Worm (Caenorhabditis elegans) whole organism, early embryonic: ENCODE measurements around the gene cut-2.

Experiments
- F13C5.2 ChIP-seq: sonication (generic microtip); optimal IDR thresholded peaks from 2 replicates; lab custom pipeline; 2017; ENCODE audit warnings: mild to moderate bottlenecking, missing genetic modification characterization, inconsistent platforms, missing compliant biosample characterization
- aly-1 ChIP-seq: sonication (generic microtip); optimal IDR thresholded peaks from 2 replicates; lab custom pipeline; 2016; ENCODE audit warnings: missing genetic modification characterization, missing compliant biosample characterization
- ama-1 ChIP-seq: fragments of 150-350 bp; optimal IDR thresholded peaks from 2 replicates; lab custom pipeline; 2014
- ceh-36 ChIP-seq: sonication (generic microtip); optimal IDR thresholded peaks from 2 replicates; lab custom pipeline; 2016; ENCODE audit warnings: missing genetic modification characterization, inconsistent platforms, missing compliant biosample characterization
- ets-7 ChIP-seq: sonication (generic microtip); optimal IDR thresholded peaks from 2 replicates; lab custom pipeline; 2016; ENCODE audit warnings: missing genotype, missing genetic modification characterization, missing compliant biosample characterization
- flt-1 ChIP-seq: fragments of 200-800 bp; sonication (Bioruptor generic); IDR thresholded peaks from 2 replicates; pipeline ENCODE4 v1.3.6; 2022; ENCODE audit warnings: missing genetic modification characterization, missing compliant biosample characterization
- hmbx-1 ChIP-seq: sonication (generic microtip); optimal IDR thresholded peaks from 2 replicates; lab custom pipeline; 2016; ENCODE audit warnings: mild to moderate bottlenecking, missing genetic modification characterization, missing compliant biosample characterization
- hmg-4 ChIP-seq: fragments of 200-800 bp; sonication (Bioruptor generic); optimal IDR thresholded peaks from 2 replicates; lab custom pipeline; 2018; ENCODE audit warnings: mild to moderate bottlenecking, missing genetic modification characterization, missing compliant biosample characterization
- hnd-1 ChIP-seq: sonication (generic microtip); optimal IDR thresholded peaks from 2 replicates; lab custom pipeline; 2016; ENCODE audit warnings: missing genetic modification characterization, missing compliant biosample characterization
- pes-1 ChIP-seq: fragments of 200-800 bp; sonication (Bioruptor generic); IDR thresholded peaks from 2 replicates; pipeline ENCODE4 v1.3.6; 2022; ENCODE audit warnings: missing genetic modification reagents, missing genetic modification characterization, missing compliant biosample characterization
- scrt-1 ChIP-seq: fragments of 200-800 bp; sonication (Bioruptor generic); IDR thresholded peaks from 2 replicates; pipeline ENCODE4 v1.3.6; 2022; ENCODE audit warnings: missing genetic modification characterization, missing compliant biosample characterization
- tbx-11 ChIP-seq: fragments of 200-800 bp; sonication (Bioruptor generic); IDR thresholded peaks from 2 replicates; pipeline ENCODE4 v1.3.6; 2022; ENCODE audit warnings: missing genetic modification characterization, missing compliant biosample characterization
- tbx-37 ChIP-seq: fragments of 200-800 bp; sonication (Bioruptor generic); conservative IDR thresholded peaks from 2 replicates; pipeline ENCODE4 v1.3.6; 2022; ENCODE audit warnings: missing genetic modification reagents, missing genetic modification characterization, missing compliant biosample characterization
- tra-4 ChIP-seq: sonication (generic microtip); optimal IDR thresholded peaks from 2 replicates; lab custom pipeline; 2017; ENCODE audit warnings: missing genetic modification characterization, missing compliant biosample characterization

ce11 chrV:13416076-13416475 lies 1.3 kb downstream of the cut-2 start:
- no peak for TF ChIP-seq aly-1
- no peak for TF ChIP-seq ama-1 (lab: Kevin White, UChicago)
- TF ChIP-seq hmbx-1 (tag; lab: Kevin White, UChicago) = no peak
- TF ChIP-seq flt-1 = no peak
- no peak for TF ChIP-seq F13C5.2
- no peak for TF ChIP-seq tbx-37 (GFP tag; lab: Robert Waterston, UW)
- TF ChIP-seq tra-4 (tag; lab: Kevin White, UChicago) = no peak
- no peak for TF ChIP-seq pes-1 (GFP tag; lab: Robert Waterston, UW)
- no peak for TF ChIP-seq scrt-1
- TF ChIP-seq ets-7 (tag; lab: Kevin White, UChicago) = no peak
- no peak for TF ChIP-seq ceh-36 (tag; lab: Kevin White, UChicago)
- TF ChIP-seq hmg-4 (GFP tag; lab: Kevin White, UChicago) = no peak
- TF ChIP-seq hnd-1 (tag; lab: Kevin White, UChicago) = no peak
- TF ChIP-seq tbx-11 (GFP tag; lab: Robert Waterston, UW) = no peak
